Fruit fly (Drosophila melanogaster) whole organism, embryonic: Measurements from ENCODE around the gene Cyp4g15.
A peak's percentile ranks its signal among the peaks of the same experiment; 100 is the strongest.

Source experiments
- Awh ChIP-seq: fragments of 200-800 bp; sonication (Bioruptor generic); IDR thresholded peaks from 2 replicates; pipeline ENCODE4, ENCODE4 v1.3.6; 2022; ENCODE audit warnings: missing biosample characterization, missing genetic modification characterization
- BEAF-32 ChIP-seq: fragments of 200-800 bp; sonication (Bioruptor generic); optimal IDR thresholded peaks from 3 replicates; lab custom pipeline; 2017; ENCODE audit warnings: missing biosample characterization, missing genetic modification characterization, mild to moderate bottlenecking, moderate library complexity, missing genetic modification reagents
- BtbVII ChIP-seq: fragments of 200-800 bp; sonication (Bioruptor generic); optimal IDR thresholded peaks from 3 replicates; lab custom pipeline; 2017; ENCODE audit warnings: missing biosample characterization, mild to moderate bottlenecking, missing genetic modification characterization
- CG11093 ChIP-seq: fragments of 200-800 bp; sonication (Bioruptor generic); IDR thresholded peaks from 3 replicates; pipeline ENCODE4 v1.3.6; 2022; ENCODE audit warnings: missing biosample characterization, missing genetic modification characterization
- CG13123 ChIP-seq: fragments of 200-800 bp; sonication (Bioruptor generic); optimal IDR thresholded peaks from 2 replicates; lab custom pipeline; 2016; ENCODE audit warnings: missing biosample characterization, missing genetic modification characterization
- CG14441 ChIP-seq: fragments of 200-800 bp; sonication (Bioruptor generic); IDR thresholded peaks from 2 replicates; pipeline ENCODE4 v1.3.6; 2022; ENCODE audit warnings: missing biosample characterization, missing genetic modification characterization
- CG17385 ChIP-seq: fragments of 200-800 bp; sonication (Bioruptor generic); optimal IDR thresholded peaks from 3 replicates; lab custom pipeline; 2018; ENCODE audit warnings: missing biosample characterization, mild to moderate bottlenecking, missing genetic modification characterization
- CG2875 ChIP-seq: fragments of 200-800 bp; sonication (Bioruptor generic); optimal IDR thresholded peaks from 2 replicates; lab custom pipeline; 2017; ENCODE audit warnings: missing biosample characterization, mild to moderate bottlenecking, missing genetic modification characterization, missing genetic modification reagents
- CG3995 ChIP-seq: fragments of 200-800 bp; sonication (Bioruptor generic); optimal IDR thresholded peaks from 3 replicates; lab custom pipeline; 2016; ENCODE audit warnings: missing biosample characterization, missing genetic modification characterization
- CG4820 ChIP-seq: fragments of 200-800 bp; sonication (Bioruptor generic); optimal IDR thresholded peaks from 3 replicates; lab custom pipeline; 2016; ENCODE audit warnings: missing biosample characterization, missing genetic modification characterization
- CG6683 ChIP-seq: fragments of 200-800 bp; sonication (Bioruptor generic); optimal IDR thresholded peaks from 2 replicates; lab custom pipeline; 2017; ENCODE audit warnings: missing biosample characterization, mild to moderate bottlenecking, missing genetic modification characterization, missing genetic modification reagents
- CG6854 ChIP-seq: fragments of 200-800 bp; sonication (Bioruptor generic); optimal IDR thresholded peaks from 3 replicates; lab custom pipeline; 2017; ENCODE audit warnings: missing biosample characterization, mild to moderate bottlenecking, missing genetic modification characterization
- CG7839 ChIP-seq: fragments of 200-800 bp; sonication (Bioruptor generic); optimal IDR thresholded peaks from 3 replicates; lab custom pipeline; 2018; ENCODE audit warnings: missing biosample characterization, mild to moderate bottlenecking, missing genetic modification characterization, moderate library complexity
- CG8281 ChIP-seq: fragments of 200-800 bp; sonication (Bioruptor generic); optimal IDR thresholded peaks from 2 replicates; lab custom pipeline; 2018; ENCODE audit warnings: missing biosample characterization, mild to moderate bottlenecking, missing genetic modification characterization, moderate library complexity
- CG8290 ChIP-seq, 3 experiments: fragments of 200-800 bp; sonication (Bioruptor generic); optimal IDR thresholded peaks; 2 replicates each; lab custom pipeline; 2016 to 2019; ENCODE audit warnings: missing biosample characterization in 3 of 3, missing genetic modification characterization in 3 of 3, mild to moderate bottlenecking in 2 of 3, moderate library complexity in 1 of 3
- CG8765 ChIP-seq: fragments of 200-800 bp; sonication (Bioruptor generic); IDR thresholded peaks from 2 replicates; pipeline ENCODE4 v1.3.6; 2022; ENCODE audit warnings: missing biosample characterization, missing genetic modification characterization
- CG8944 ChIP-seq: fragments of 200-800 bp; sonication (Bioruptor generic); optimal IDR thresholded peaks from 3 replicates; lab custom pipeline; 2016; ENCODE audit warnings: missing biosample characterization, missing genetic modification characterization
- CG9437 ChIP-seq: fragments of 200-800 bp; sonication (Bioruptor generic); optimal IDR thresholded peaks from 2 replicates; lab custom pipeline; 2018; ENCODE audit warnings: missing biosample characterization, mild to moderate bottlenecking, missing genetic modification characterization
- CkIIα-i1 ChIP-seq: fragments of 200-800 bp; sonication (Bioruptor generic); IDR thresholded peaks from 2 replicates; pipeline ENCODE4 v1.3.6; 2022; ENCODE audit warnings: missing biosample characterization, missing genetic modification characterization
- E2f2 ChIP-seq: fragments of 200-800 bp; sonication (Bioruptor generic); IDR thresholded peaks from 2 replicates; pipeline ENCODE4 v1.3.6; 2022; ENCODE audit warnings: missing biosample characterization, missing genetic modification characterization
- GATAe ChIP-seq: fragments of 200-800 bp; sonication (Bioruptor generic); conservative IDR thresholded peaks from 2 replicates; pipeline ENCODE4 v1.3.6; 2022; ENCODE audit warnings: missing biosample characterization, missing genetic modification characterization
- HmgD ChIP-seq: fragments of 200-800 bp; sonication (Bioruptor generic); optimal IDR thresholded peaks from 3 replicates; lab custom pipeline; 2016; ENCODE audit warnings: missing biosample characterization, missing genetic modification characterization
- HmgZ ChIP-seq: fragments of 200-800 bp; sonication (Bioruptor generic); optimal IDR thresholded peaks from 2 replicates; lab custom pipeline; 2018; ENCODE audit warnings: missing biosample characterization, mild to moderate bottlenecking, missing genetic modification characterization
- Hr39 ChIP-seq: fragments of >200 bp; optimal IDR thresholded peaks from 2 replicates; lab custom pipeline; 2017
- NK7.1 ChIP-seq: fragments of 200-800 bp; sonication (Bioruptor generic); optimal IDR thresholded peaks from 3 replicates; lab custom pipeline; 2016; ENCODE audit warnings: missing biosample characterization, missing genetic modification characterization
- Opbp ChIP-seq: fragments of 200-800 bp; sonication (Bioruptor generic); IDR thresholded peaks from 3 replicates; pipeline ENCODE4 v1.3.6; 2022; ENCODE audit warnings: missing biosample characterization, missing genetic modification characterization; ENCODE audit not compliant: partially characterized antibody
- Rfx ChIP-seq: fragments of 200-800 bp; sonication (Bioruptor generic); IDR thresholded peaks from 2 replicates; pipeline ENCODE4 v1.3.6; 2022; ENCODE audit warnings: missing biosample characterization, missing genetic modification characterization
- Sry-δ ChIP-seq: fragments of 200-800 bp; sonication (Bioruptor generic); optimal IDR thresholded peaks from 2 replicates; lab custom pipeline; 2016; ENCODE audit warnings: missing biosample characterization, missing genetic modification characterization
- Taf1 ChIP-seq: fragments of 200-800 bp; sonication (Bioruptor generic); IDR thresholded peaks from 2 replicates; pipeline ENCODE4 v1.3.6; 2022; ENCODE audit warnings: missing biosample characterization, missing genetic modification characterization
- amos ChIP-seq: fragments of 200-800 bp; sonication (Bioruptor generic); IDR thresholded peaks from 2 replicates; pipeline ENCODE4 v1.3.6; 2022; ENCODE audit warnings: missing biosample characterization, missing genetic modification characterization; ENCODE audit not compliant: partially characterized antibody
- bowl ChIP-seq: fragments of 200-800 bp; sonication (Bioruptor generic); IDR thresholded peaks from 2 replicates; pipeline ENCODE4 v1.3.6; 2022; ENCODE audit warnings: missing biosample characterization, missing genetic modification characterization
- br ChIP-seq: fragments of >200 bp; optimal IDR thresholded peaks from 2 replicates; lab custom pipeline; 2017
- cwo ChIP-seq: fragments of 200-800 bp; sonication (Bioruptor generic); optimal IDR thresholded peaks from 3 replicates; lab custom pipeline; 2017; ENCODE audit warnings: missing biosample characterization, missing genetic modification characterization, mild to moderate bottlenecking, moderate library complexity, missing genetic modification reagents
- da ChIP-seq: fragments of 200-800 bp; sonication (Bioruptor generic); optimal IDR thresholded peaks from 2 replicates; lab custom pipeline; 2016; ENCODE audit warnings: missing biosample characterization, missing genetic modification characterization
- dan ChIP-seq: fragments of 200-800 bp; sonication (Bioruptor generic); IDR thresholded peaks from 2 replicates; pipeline ENCODE4 v1.3.6; 2022; ENCODE audit warnings: missing biosample characterization, missing genetic modification characterization
- dmrt99B ChIP-seq: fragments of 200-800 bp; sonication (Bioruptor generic); optimal IDR thresholded peaks from 2 replicates; lab custom pipeline; 2018; ENCODE audit warnings: missing biosample characterization, mild to moderate bottlenecking, missing genetic modification characterization, moderate library complexity
- fd3F ChIP-seq: fragments of 200-800 bp; sonication (Bioruptor generic); optimal IDR thresholded peaks from 2 replicates; lab custom pipeline; 2018; ENCODE audit warnings: missing biosample characterization, mild to moderate bottlenecking, missing genetic modification characterization, moderate library complexity
- gcm2 ChIP-seq: fragments of 200-800 bp; sonication (Bioruptor generic); optimal IDR thresholded peaks from 2 replicates; lab custom pipeline; 2016; ENCODE audit warnings: missing biosample characterization, missing genetic modification characterization
- h ChIP-seq: fragments of >200 bp; optimal IDR thresholded peaks from 2 replicates; lab custom pipeline; 2017
- hbn ChIP-seq: fragments of 200-800 bp; sonication (Bioruptor generic); IDR thresholded peaks from 2 replicates; pipeline ENCODE4 v1.3.6; 2022; ENCODE audit warnings: missing biosample characterization, missing genetic modification characterization; ENCODE audit not compliant: partially characterized antibody
- hkb ChIP-seq, 2 experiments: fragments of 200-800 bp in 1 of 2; fragments of >200 bp in 1 of 2; sonication (Bioruptor generic) in 1 of 2; IDR thresholded peaks in 1 of 2; optimal IDR thresholded peaks in 1 of 2; 2 replicates each; pipeline versions ENCODE4 v1.3.6 to Lab custom; 2017 to 2022; ENCODE audit warnings: missing biosample characterization in 1 of 2, missing genetic modification characterization in 1 of 2
- lilli ChIP-seq: fragments of 200-800 bp; sonication (Bioruptor generic); optimal IDR thresholded peaks from 3 replicates; lab custom pipeline; 2016; ENCODE audit warnings: missing biosample characterization, missing genetic modification characterization
- odd ChIP-seq: fragments of 200-800 bp; sonication (Bioruptor generic); optimal IDR thresholded peaks from 2 replicates; lab custom pipeline; 2017; ENCODE audit warnings: missing biosample characterization, mild to moderate bottlenecking, missing genetic modification characterization
- p53 ChIP-seq: fragments of 200-800 bp; sonication (Bioruptor generic); optimal IDR thresholded peaks from 2 replicates; lab custom pipeline; 2016; ENCODE audit warnings: missing biosample characterization, missing genetic modification characterization
- pho ChIP-seq: fragments of 200-800 bp; sonication (Bioruptor generic); optimal IDR thresholded peaks from 2 replicates; lab custom pipeline; 2016; ENCODE audit warnings: missing biosample characterization, missing genetic modification characterization
- prd ChIP-seq, 3 experiments: fragments of >200 bp in 2 of 3; fragments of 200-800 bp in 1 of 3; sonication (Bioruptor generic) in 1 of 3; optimal IDR thresholded peaks in 2 of 3; IDR thresholded peaks in 1 of 3; 2 replicates in 2 of 3; 3 replicates in 1 of 3; pipeline versions ENCODE4 v1.3.6 to Lab custom; 2017 to 2022; ENCODE audit warnings: missing biosample characterization in 1 of 3, missing genetic modification characterization in 1 of 3
- pros ChIP-seq: fragments of 200-800 bp; sonication (Bioruptor generic); optimal IDR thresholded peaks from 3 replicates; lab custom pipeline; 2019; ENCODE audit warnings: missing biosample characterization, mild to moderate bottlenecking, missing genetic modification characterization, moderate library complexity
- seq ChIP-seq: fragments of 200-800 bp; sonication (Bioruptor generic); IDR thresholded peaks from 2 replicates; pipeline ENCODE4 v1.3.6; 2022; ENCODE audit warnings: missing biosample characterization, missing genetic modification characterization

Cyp4g15 gene

DNA sequence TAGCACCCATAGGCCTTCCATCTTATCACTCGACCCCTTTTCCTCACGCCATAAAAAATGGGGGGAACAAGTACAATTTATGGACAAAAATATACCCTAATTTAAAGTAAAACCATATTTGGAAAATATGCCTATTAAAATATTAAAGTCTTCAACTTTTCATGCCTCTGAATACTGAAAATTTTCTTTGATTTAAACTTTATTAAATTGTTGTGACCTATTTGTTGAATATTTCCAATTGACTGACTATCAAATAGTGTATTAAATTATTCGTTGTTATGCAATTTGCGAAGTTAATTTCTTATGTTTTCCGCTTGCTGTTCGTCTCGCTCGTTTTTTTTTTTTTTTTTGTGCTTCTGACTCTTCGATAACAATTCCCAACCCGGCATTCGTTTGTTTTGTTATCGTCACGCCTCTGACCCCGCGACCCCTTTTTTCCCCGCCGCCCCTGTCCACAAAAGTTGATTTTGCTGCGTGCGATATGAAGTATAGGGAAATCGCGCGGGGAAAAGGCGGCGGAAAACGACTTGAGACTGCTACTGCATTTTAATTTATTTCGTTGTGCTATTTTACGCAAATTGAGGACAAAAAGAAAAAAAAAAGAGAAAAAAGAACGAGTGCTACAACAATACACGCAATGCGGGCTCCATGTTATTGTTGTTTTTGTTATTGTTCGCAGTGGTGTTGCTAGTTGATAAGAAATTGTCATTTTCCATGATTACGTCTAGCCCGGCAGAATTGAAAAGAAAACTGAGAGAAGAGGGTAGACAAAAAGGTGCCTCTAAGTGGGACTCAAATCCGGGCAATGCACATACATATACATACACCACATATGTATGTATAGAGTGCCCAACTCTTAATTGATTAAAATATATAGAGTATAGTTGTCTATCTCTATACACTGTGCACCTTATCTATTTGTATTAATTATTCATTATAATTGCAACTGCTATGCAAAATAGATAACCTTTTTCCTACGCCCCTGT lies 45.0 kb downstream of the Cyp4g15 start (continued):
- TF ChIP-seq Opbp (GFP tag; lab: Robert Waterston, UW), result no peak
- no peak for TF ChIP-seq gcm2 (GFP tag; lab: Kevin White, UChicago)
- peak; percentile 68 for TF ChIP-seq CG7839
- TF ChIP-seq pros, result no peak
- no peak for TF ChIP-seq Hr39 (lab: Kevin White, UChicago)
- peak; percentile 61 for TF ChIP-seq Awh (GFP tag; lab: Robert Waterston, UW)
- peak; percentile 51 for TF ChIP-seq Rfx (GFP tag; lab: Robert Waterston, UW)
- peak; percentile 59 for TF ChIP-seq E2f2 (GFP tag; lab: Robert Waterston, UW)
- TF ChIP-seq CG13123, result no peak
- TF ChIP-seq CG9437 (GFP tag; lab: Kevin White, UChicago), result peak; percentile 41
- TF ChIP-seq CG8765 (GFP tag; lab: Robert Waterston, UW), result no peak
- no peak for TF ChIP-seq HmgD
- peak; percentile 62 for TF ChIP-seq CG17385
- TF ChIP-seq CG6854 (GFP tag; lab: Kevin White, UChicago), result no peak
- TF ChIP-seq da, result no peak
- TF ChIP-seq h (lab: Kevin White, UChicago), result no peak
- no peak for TF ChIP-seq p53 (GFP tag; lab: Kevin White, UChicago)
- peak; percentile 76 for TF ChIP-seq dmrt99B (tag; lab: Kevin White, UChicago)
- no peak for TF ChIP-seq CG3995
- peak; percentile 47 for TF ChIP-seq odd (GFP tag; lab: Kevin White, UChicago)
- TF ChIP-seq HmgZ (tag; lab: Kevin White, UChicago), result peak; percentile 14
- no peak for TF ChIP-seq prd (optimal IDR thresholded peaks at IDR 0.05; lab: Kevin White, UChicago)
- peak; percentile 49; the same call in 1 of the 3 replicates for TF ChIP-seq prd (GFP tag; IDR thresholded peaks at IDR 0.05; lab: Robert Waterston, UW)
- peak; percentile 59; the same call in 1 of the 2 replicates for TF ChIP-seq seq (GFP tag; lab: Robert Waterston, UW)
- no peak for TF ChIP-seq hkb (optimal IDR thresholded peaks at IDR 0.05; lab: Kevin White, UChicago)
- TF ChIP-seq hkb (GFP tag; IDR thresholded peaks at IDR 0.05; lab: Robert Waterston, UW), result peak; percentile 72
- peak; percentile 2 for TF ChIP-seq CG8281 (tag; lab: Kevin White, UChicago)
- no peak for TF ChIP-seq BEAF-32
- no peak for TF ChIP-seq amos (GFP tag; lab: Robert Waterston, UW)
- TF ChIP-seq CG6683 (GFP tag; lab: Kevin White, UChicago), result no peak
- no peak for TF ChIP-seq Sry-δ (GFP tag; lab: Kevin White, UChicago)
- no peak for TF ChIP-seq NK7.1
- TF ChIP-seq CG8290 (GFP tag; optimal IDR thresholded peaks at IDR 0.05; lab: Kevin White, UChicago), result no peak
- peak in 1 of 2 experiments; percentile 3 for TF ChIP-seq CG8290 (tag; optimal IDR thresholded peaks at IDR 0.05; lab: Kevin White, UChicago)
- TF ChIP-seq cwo (GFP tag; lab: Kevin White, UChicago), result peak; percentile 68
- peak; percentile 56; the same call in 1 of the 3 replicates for TF ChIP-seq CG11093 (GFP tag; lab: Robert Waterston, UW)
- peak; percentile 43 for TF ChIP-seq CG14441 (GFP tag; lab: Robert Waterston, UW)
- peak; percentile 20 for TF ChIP-seq CG8944
- TF ChIP-seq dan (GFP tag; lab: Robert Waterston, UW), result no peak
- TF ChIP-seq br (lab: Kevin White, UChicago), result no peak
- TF ChIP-seq CkIIα-i1 (GFP tag; lab: Robert Waterston, UW), result no peak
- TF ChIP-seq BtbVII, result peak; percentile 24
- no peak for TF ChIP-seq hbn
- peak; percentile 55 for TF ChIP-seq fd3F (GFP tag; lab: Kevin White, UChicago)
- TF ChIP-seq GATAe (GFP tag; lab: Robert Waterston, UW), result no peak; the same call in 1 of the 2 replicates
- no peak for TF ChIP-seq Taf1 (GFP tag; lab: Robert Waterston, UW)
- no peak for TF ChIP-seq bowl (GFP tag; lab: Robert Waterston, UW)
- TF ChIP-seq CG4820 (GFP tag; lab: Kevin White, UChicago), result peak; percentile 56
- TF ChIP-seq pho (GFP tag; lab: Kevin White, UChicago), result peak; percentile 7
- TF ChIP-seq lilli (GFP tag; lab: Kevin White, UChicago), result peak; percentile 30
- peak; percentile 41 for TF ChIP-seq CG2875 (GFP tag; lab: Kevin White, UChicago)
